Worm (Caenorhabditis elegans) whole organism, early embryonic: ENCODE data around the gene F10A3.17.

Source experiments
- B0310.2 ChIP-seq: sonication (generic microtip); optimal IDR thresholded peaks from 2 replicates; lab custom pipeline; 2016; ENCODE audit warnings: mild to moderate bottlenecking, missing genetic modification characterization, missing compliant biosample characterization
- F13C5.2 ChIP-seq: sonication (generic microtip); optimal IDR thresholded peaks from 2 replicates; lab custom pipeline; 2017; ENCODE audit warnings: mild to moderate bottlenecking, missing genetic modification characterization, inconsistent platforms, missing compliant biosample characterization
- aly-1 ChIP-seq: sonication (generic microtip); optimal IDR thresholded peaks from 2 replicates; lab custom pipeline; 2016; ENCODE audit warnings: missing genetic modification characterization, missing compliant biosample characterization
- ama-1 ChIP-seq: fragments of 150-350 bp; optimal IDR thresholded peaks from 2 replicates; lab custom pipeline; 2014
- ceh-13 ChIP-seq: fragments of 200-800 bp; sonication (Bioruptor generic); optimal IDR thresholded peaks from 2 replicates; lab custom pipeline; 2018; ENCODE audit warnings: mild to moderate bottlenecking, missing genetic modification characterization, missing compliant biosample characterization
- ceh-36 ChIP-seq: sonication (generic microtip); optimal IDR thresholded peaks from 2 replicates; lab custom pipeline; 2016; ENCODE audit warnings: missing genetic modification characterization, inconsistent platforms, missing compliant biosample characterization
- ets-7 ChIP-seq: sonication (generic microtip); optimal IDR thresholded peaks from 2 replicates; lab custom pipeline; 2016; ENCODE audit warnings: missing genotype, missing genetic modification characterization, missing compliant biosample characterization
- flt-1 ChIP-seq: fragments of 200-800 bp; sonication (Bioruptor generic); IDR thresholded peaks from 2 replicates; pipeline ENCODE4 v1.3.6; 2022; ENCODE audit warnings: missing genetic modification characterization, missing compliant biosample characterization
- hmbx-1 ChIP-seq: sonication (generic microtip); optimal IDR thresholded peaks from 2 replicates; lab custom pipeline; 2016; ENCODE audit warnings: mild to moderate bottlenecking, missing genetic modification characterization, missing compliant biosample characterization
- hmg-4 ChIP-seq: fragments of 200-800 bp; sonication (Bioruptor generic); optimal IDR thresholded peaks from 2 replicates; lab custom pipeline; 2018; ENCODE audit warnings: mild to moderate bottlenecking, missing genetic modification characterization, missing compliant biosample characterization
- hnd-1 ChIP-seq: sonication (generic microtip); optimal IDR thresholded peaks from 2 replicates; lab custom pipeline; 2016; ENCODE audit warnings: missing genetic modification characterization, missing compliant biosample characterization
- pes-1 ChIP-seq: fragments of 200-800 bp; sonication (Bioruptor generic); IDR thresholded peaks from 2 replicates; pipeline ENCODE4 v1.3.6; 2022; ENCODE audit warnings: missing genetic modification reagents, missing genetic modification characterization, missing compliant biosample characterization
- scrt-1 ChIP-seq: fragments of 200-800 bp; sonication (Bioruptor generic); IDR thresholded peaks from 2 replicates; pipeline ENCODE4 v1.3.6; 2022; ENCODE audit warnings: missing genetic modification characterization, missing compliant biosample characterization
- sea-1 ChIP-seq: fragments of 200-800 bp; sonication (Bioruptor generic); conservative IDR thresholded peaks from 2 replicates; pipeline ENCODE4 v1.3.6; 2022; ENCODE audit warnings: missing genetic modification characterization, missing compliant biosample characterization
- tbx-11 ChIP-seq: fragments of 200-800 bp; sonication (Bioruptor generic); IDR thresholded peaks from 2 replicates; pipeline ENCODE4 v1.3.6; 2022; ENCODE audit warnings: missing genetic modification characterization, missing compliant biosample characterization
- tbx-37 ChIP-seq: fragments of 200-800 bp; sonication (Bioruptor generic); conservative IDR thresholded peaks from 2 replicates; pipeline ENCODE4 v1.3.6; 2022; ENCODE audit warnings: missing genetic modification reagents, missing genetic modification characterization, missing compliant biosample characterization
- tra-4 ChIP-seq: sonication (generic microtip); optimal IDR thresholded peaks from 2 replicates; lab custom pipeline; 2017; ENCODE audit warnings: missing genetic modification characterization, missing compliant biosample characterization

The F10A3.17 gene

ce11 chrV:16159594-16159993, at the start of gene F10A3.17:
Gene F10A3.17 (minus strand): TSS chrV:16159694.
- no peak for TF ChIP-seq hmbx-1 (tag; lab: Kevin White, UChicago)
- no peak for TF ChIP-seq pes-1
- no peak for TF ChIP-seq ama-1 (lab: Kevin White, UChicago)
- no peak for TF ChIP-seq ets-7 (tag; lab: Kevin White, UChicago)
- TF ChIP-seq ceh-36 (tag; lab: Kevin White, UChicago) = no peak
- TF ChIP-seq aly-1 (tag; lab: Kevin White, UChicago) = no peak
- TF ChIP-seq tra-4 (tag; lab: Kevin White, UChicago) = no peak
- no peak for TF ChIP-seq flt-1
- TF ChIP-seq tbx-11 = no peak
- TF ChIP-seq tbx-37 (GFP tag; lab: Robert Waterston, UW) = no peak
- TF ChIP-seq sea-1 (GFP tag; lab: Robert Waterston, UW) = no peak
- no peak for TF ChIP-seq B0310.2
- no peak for TF ChIP-seq F13C5.2 (tag; lab: Kevin White, UChicago)
- TF ChIP-seq hmg-4 (GFP tag; lab: Kevin White, UChicago) = no peak
- no peak for TF ChIP-seq ceh-13 (GFP tag; lab: Kevin White, UChicago)
- no peak for TF ChIP-seq scrt-1 (GFP tag; lab: Robert Waterston, UW)
- TF ChIP-seq hnd-1 (tag; lab: Kevin White, UChicago) = no peak

DNA sequence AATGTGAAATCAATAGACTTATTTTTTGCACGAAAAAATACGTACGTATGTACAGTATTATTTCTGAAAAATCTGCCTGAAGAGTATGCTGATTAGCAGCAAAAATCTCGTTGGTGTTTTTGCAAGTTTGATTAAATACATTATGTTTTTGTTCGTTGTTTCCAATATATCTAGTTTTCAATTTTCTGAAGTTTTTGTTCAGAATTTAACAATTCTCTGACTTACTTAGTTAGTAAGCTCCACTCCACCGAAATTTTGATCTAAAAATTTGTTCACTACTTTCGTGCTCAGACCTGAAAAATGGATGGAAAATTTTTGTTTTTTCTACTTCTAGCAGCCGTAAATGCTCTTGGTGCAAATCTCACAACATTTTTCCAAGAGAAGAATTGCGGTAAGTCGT, 45.4 kb upstream of the F10A3.17 start, which contains the start of gene irld-26:
Gene irld-26, plus strand, starts transcription at position 301 of the 400 bp plus-strand sequence.
- TF ChIP-seq ceh-13 (GFP tag; lab: Kevin White, UChicago) (no peak), B0310.2 (no peak), hmg-4 (GFP tag; lab: Kevin White, UChicago) (no peak)

DNA sequence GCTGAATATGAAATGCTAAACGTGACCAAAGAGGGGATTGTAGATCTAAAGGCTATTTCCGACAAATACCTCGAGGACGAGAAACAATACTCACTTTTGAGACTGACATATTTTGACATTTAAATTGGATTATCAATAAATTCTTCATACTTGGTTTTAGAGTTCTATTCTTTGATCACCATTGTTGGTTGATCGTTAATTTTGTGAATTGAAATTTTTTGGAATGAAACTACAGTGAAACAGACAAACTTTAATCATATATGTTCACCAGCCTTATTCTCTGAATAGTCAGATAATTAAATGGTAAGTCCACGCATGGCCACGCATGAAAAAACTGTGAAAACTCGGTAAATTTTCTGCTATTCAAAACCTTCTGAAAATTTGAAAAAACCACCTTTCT, 43.1 kb upstream of the F10A3.17 start, which contains the start of gene F11A5.18:
Gene F11A5.18, plus strand, starts transcription at position 301 of the 400 bp plus-strand sequence.
- no peak for TF ChIP-seq sea-1 (GFP tag; lab: Robert Waterston, UW)
- TF ChIP-seq ama-1 (lab: Kevin White, UChicago) = no peak
- no peak for TF ChIP-seq ceh-36 (tag; lab: Kevin White, UChicago)
- TF ChIP-seq hmbx-1 (tag; lab: Kevin White, UChicago) = no peak
- no peak for TF ChIP-seq aly-1 (tag; lab: Kevin White, UChicago)
- no peak for TF ChIP-seq ets-7 (tag; lab: Kevin White, UChicago)
- no peak for TF ChIP-seq hmg-4 (GFP tag; lab: Kevin White, UChicago)
- TF ChIP-seq ceh-13 (GFP tag; lab: Kevin White, UChicago) = no peak
- TF ChIP-seq F13C5.2 (tag; lab: Kevin White, UChicago) = no peak
- no peak for TF ChIP-seq pes-1
- TF ChIP-seq tbx-11 = no peak
- TF ChIP-seq flt-1 = no peak
- no peak for TF ChIP-seq tbx-37 (GFP tag; lab: Robert Waterston, UW)
- no peak for TF ChIP-seq scrt-1 (GFP tag; lab: Robert Waterston, UW)
- TF ChIP-seq hnd-1 (tag; lab: Kevin White, UChicago) = no peak
- no peak for TF ChIP-seq B0310.2
- TF ChIP-seq tra-4 (tag; lab: Kevin White, UChicago) = no peak

DNA sequence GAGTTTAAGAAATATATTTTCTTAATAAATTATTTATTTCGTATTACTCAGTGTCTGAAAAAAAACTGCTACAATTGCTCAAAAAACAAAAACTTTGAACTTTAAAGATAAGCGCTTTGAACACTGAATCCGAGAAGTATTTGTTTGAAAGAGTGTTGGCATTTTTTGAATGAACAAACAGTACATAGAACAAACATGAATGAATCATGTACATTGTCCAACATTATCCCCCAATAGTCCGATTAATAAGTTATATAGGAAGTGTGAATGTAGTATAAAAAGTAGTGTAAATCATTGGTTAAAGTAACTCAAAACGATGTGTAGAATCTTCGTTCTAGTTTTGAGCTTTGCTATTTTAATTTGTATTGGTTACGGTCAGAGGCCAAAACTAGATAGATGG, 42.2 kb upstream of the F10A3.17 start, which contains the start of gene F11A5.17:
Gene F11A5.17, plus strand, starts transcription at position 301 of the 400 bp plus-strand sequence.
- TF ChIP-seq pes-1 (no peak), ceh-13 (GFP tag; lab: Kevin White, UChicago) (no peak), scrt-1 (GFP tag; lab: Robert Waterston, UW) (no peak), sea-1 (GFP tag; lab: Robert Waterston, UW) (no peak), hmg-4 (GFP tag; lab: Kevin White, UChicago) (no peak), B0310.2 (no peak), flt-1 (no peak), aly-1 (tag; lab: Kevin White, UChicago) (no peak), ceh-36 (tag; lab: Kevin White, UChicago) (no peak), F13C5.2 (tag; lab: Kevin White, UChicago) (no peak), tra-4 (tag; lab: Kevin White, UChicago) (no peak), tbx-11 (no peak), hmbx-1 (tag; lab: Kevin White, UChicago) (no peak), hnd-1 (tag; lab: Kevin White, UChicago) (no peak), tbx-37 (GFP tag; lab: Robert Waterston, UW) (no peak), ama-1 (lab: Kevin White, UChicago) (no peak), ets-7 (tag; lab: Kevin White, UChicago) (no peak)

- TF ChIP-seq hnd-1 (tag; lab: Kevin White, UChicago) = no peak
- TF ChIP-seq aly-1 (tag; lab: Kevin White, UChicago) = no peak
- TF ChIP-seq hmbx-1 (tag; lab: Kevin White, UChicago) = no peak
- TF ChIP-seq B0310.2 = no peak
- TF ChIP-seq ets-7 (tag; lab: Kevin White, UChicago) = no peak
- TF ChIP-seq pes-1 = no peak
- no peak for TF ChIP-seq F13C5.2 (tag; lab: Kevin White, UChicago)
- TF ChIP-seq ama-1 (lab: Kevin White, UChicago) = no peak
- no peak for TF ChIP-seq ceh-36 (tag; lab: Kevin White, UChicago)
- no peak for TF ChIP-seq scrt-1 (GFP tag; lab: Robert Waterston, UW)
- TF ChIP-seq sea-1 (GFP tag; lab: Robert Waterston, UW) = no peak
- no peak for TF ChIP-seq flt-1
- no peak for TF ChIP-seq tra-4 (tag; lab: Kevin White, UChicago)
- TF ChIP-seq hmg-4 (GFP tag; lab: Kevin White, UChicago) = no peak
- TF ChIP-seq tbx-37 (GFP tag; lab: Robert Waterston, UW) = no peak
- no peak for TF ChIP-seq tbx-11
- no peak for TF ChIP-seq ceh-13 (GFP tag; lab: Kevin White, UChicago)
Measured at ce11 chrV:16198016-16198415, 38.5 kb upstream of the F10A3.17 start, which contains the start of gene F11A5.5. Gene F11A5.5 (plus strand): TSS chrV:16198316.

- TF ChIP-seq scrt-1 (GFP tag; lab: Robert Waterston, UW) = no peak
- TF ChIP-seq hmbx-1 (tag; lab: Kevin White, UChicago) = no peak
- TF ChIP-seq sea-1 (GFP tag; lab: Robert Waterston, UW) = no peak
- TF ChIP-seq hmg-4 (GFP tag; lab: Kevin White, UChicago) = no peak
- TF ChIP-seq hnd-1 (tag; lab: Kevin White, UChicago) = no peak
- no peak for TF ChIP-seq tra-4 (tag; lab: Kevin White, UChicago)
- TF ChIP-seq ceh-13 (GFP tag; lab: Kevin White, UChicago) = no peak
Measured at ce11 chrV:16195379-16195778, 35.9 kb upstream of the F10A3.17 start, which contains the start of gene rabr-3. Gene rabr-3 (plus strand): TSS chrV:16195679.
